Fruit fly (Drosophila melanogaster): ENCODE measurements around the gene crim.

dm6 chr3L:11712839-11713238 is 1.7 kb upstream of the crim start:
- TF ChIP-seq insv (optimal IDR thresholded peaks at IDR 0.05) (no peak), Myc (optimal IDR thresholded peaks at IDR 0.05) (no peak)

Data from Kc167 (cell line).